Worm (Caenorhabditis elegans): ENCODE data around the gene sma-6.

DNA sequence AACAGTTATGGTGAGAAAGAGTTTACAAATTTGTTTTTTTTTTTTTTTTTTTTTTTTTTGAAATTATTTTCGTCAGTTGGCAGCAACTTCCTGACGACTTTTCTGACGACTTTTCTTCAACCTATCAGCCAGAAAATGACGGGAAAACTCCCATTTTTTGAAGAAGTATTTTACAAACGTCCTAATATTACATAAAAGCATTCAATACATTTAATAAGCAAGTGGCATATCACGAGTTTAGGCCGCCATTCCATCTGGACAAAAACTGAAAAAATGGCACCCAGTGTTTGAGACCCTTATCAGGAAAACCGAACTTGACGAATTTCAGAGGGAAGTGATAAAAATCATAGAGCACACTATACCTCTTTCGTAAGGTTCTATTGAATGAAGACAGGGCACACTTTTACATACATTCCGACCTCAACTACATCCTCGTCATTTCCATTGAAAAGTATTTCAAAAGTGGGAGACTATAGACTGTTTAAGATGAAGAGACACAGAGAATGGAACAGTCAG lies 10.5 kb downstream of the sma-6 start:
- TF ChIP-seq dao-5 (tag; optimal IDR thresholded peaks at IDR 0.05) (no peak), him-1 (tag; optimal IDR thresholded peaks at IDR 0.05) (no peak)

All from whole organism, L4/young adult.